Fruit fly (Drosophila melanogaster) whole organism: ENCODE measurements around the gene kumpel.

ENCODE experiments used
- CG8478 ChIP-seq: fragments of >200 bp; optimal IDR thresholded peaks from 2 replicates; lab custom pipeline; 2018; ENCODE audit warnings: inconsistent platforms
- Dll ChIP-seq: fragments of >200 bp; optimal IDR thresholded peaks from 2 replicates; lab custom pipeline; 2017
- pan ChIP-seq: fragments of >200 bp; optimal IDR thresholded peaks from 2 replicates; lab custom pipeline; 2017
- psq ChIP-seq: fragments of >200 bp; optimal IDR thresholded peaks from 2 replicates; lab custom pipeline; 2017
- usp ChIP-seq: fragments of >200 bp; optimal IDR thresholded peaks from 2 replicates; lab custom pipeline; 2017; ENCODE audit warnings: missing biosample characterization, missing genetic modification characterization, mixed read lengths

dm6 chr3R:25966944-25967343 lies 60.1 kb downstream of the kumpel start:
- TF ChIP-seq psq (lab: Kevin White, UChicago) (no peak), CG8478 (no peak), Dll (lab: Kevin White, UChicago) (no peak), pan (lab: Kevin White, UChicago) (no peak), usp (no peak)
